Worm (Caenorhabditis elegans): ENCODE measurements around the gene dmd-6.

dmd-6 gene

ce11 chrIV:14576471-14576870, 39.9 kb upstream of the dmd-6 start (continued):
- peak; percentile 62 for TF ChIP-seq him-1 (tag; optimal IDR thresholded peaks at IDR 0.05)
- TF ChIP-seq nhr-27 (tag; optimal IDR thresholded peaks at IDR 0.05): no peak
- TF ChIP-seq F23B12.7 (tag; optimal IDR thresholded peaks at IDR 0.05; ENCODE audit: insufficient read depth): peak; percentile 89
- TF ChIP-seq attf-5 (GFP tag; optimal IDR thresholded peaks at IDR 0.05): no peak
- peak; percentile 17 for TF ChIP-seq F49E8.2 (tag; optimal IDR thresholded peaks at IDR 0.05; ENCODE audit: insufficient read depth)
- TF ChIP-seq snpc-3.4 (tag; optimal IDR thresholded peaks at IDR 0.05): peak; percentile 41
- peak in 1 of 2 experiments; percentile 20 for TF ChIP-seq let-607 (tag; optimal IDR thresholded peaks at IDR 0.05)
- TF ChIP-seq Y56A3A.18 (GFP tag; IDR thresholded peaks at IDR 0.05): peak; percentile 74; the same call in 1 of the 2 replicates
- peak; percentile 78 for TF ChIP-seq B0261.1 (tag; optimal IDR thresholded peaks at IDR 0.05)
- TF ChIP-seq ZK185.1 (tag; optimal IDR thresholded peaks at IDR 0.05; ENCODE audit: poor library complexity, severe bottlenecking): peak; percentile 36
- TF ChIP-seq rec-8 (tag; optimal IDR thresholded peaks at IDR 0.05): peak in 1 of 2 experiments; percentile 48
- peak; percentile 29 for TF ChIP-seq nhr-90 (tag; optimal IDR thresholded peaks at IDR 0.05)
- TF ChIP-seq attf-6 (GFP tag; IDR thresholded peaks at IDR 0.05): peak; percentile 98
- TF ChIP-seq nhr-120 (GFP tag; IDR thresholded peaks at IDR 0.05): no peak

- no peak for TF ChIP-seq nfya-2 (GFP tag; IDR thresholded peaks at IDR 0.05)
- TF ChIP-seq attf-6 (GFP tag; IDR thresholded peaks at IDR 0.05): peak; percentile 40; the same call in 1 of the 2 replicates
- no peak for TF ChIP-seq snpc-4 (GFP tag; optimal IDR thresholded peaks at IDR 0.05)
- peak in 1 of 4 experiments; percentile 52 for TF ChIP-seq snpc-4 (tag; optimal IDR thresholded peaks at IDR 0.05)
Measured at ce11 chrIV:14578650-14579193, 37.7 kb upstream of the dmd-6 start, which contains the start of gene Y57G11B.8. Gene Y57G11B.8 (minus strand): TSS chrIV:14578700.

ce11 chrIV:14580939-14581338, 35.5 kb upstream of the dmd-6 start, which contains the start of gene irld-18:
Gene irld-18 (minus strand): TSS chrIV:14581039.
- TF ChIP-seq rpc-1 (optimal IDR thresholded peaks at IDR 0.05) (no peak), rpc-1 (tag; optimal IDR thresholded peaks at IDR 0.05) (no peak), ekl-4 (GFP tag; IDR thresholded peaks at IDR 0.05) (no peak), ceh-100 (GFP tag; IDR thresholded peaks at IDR 0.05) (no peak), F49E8.2 (tag; optimal IDR thresholded peaks at IDR 0.05; ENCODE audit: insufficient read depth) (no peak), F10E7.11 (tag; optimal IDR thresholded peaks at IDR 0.05) (no peak)

- TF ChIP-seq attf-6 (GFP tag; IDR thresholded peaks at IDR 0.05) (peak; percentile 71), F23B12.7 (tag; optimal IDR thresholded peaks at IDR 0.05; ENCODE audit: insufficient read depth) (no peak), snpc-4 (GFP tag; optimal IDR thresholded peaks at IDR 0.05) (peak; percentile 64), snpc-4 (tag; optimal IDR thresholded peaks at IDR 0.05) (peak in 2 of 4 experiments; percentile 70 to 84), snpc-1.1 (tag; optimal IDR thresholded peaks at IDR 0.05; ENCODE audit: insufficient read depth) (peak; percentile 5)
Measured at ce11 chrIV:14586759-14587158, 29.6 kb upstream of the dmd-6 start.

ce11 chrIV:14587589-14587988, 28.8 kb upstream of the dmd-6 start:
- TF ChIP-seq B0019.2 (GFP tag; conservative IDR thresholded peaks at IDR 0.05) (no peak), tlf-1 (GFP tag; optimal IDR thresholded peaks at IDR 0.05) (no peak), C17E4.6 (GFP tag; IDR thresholded peaks at IDR 0.05) (no peak), F55B11.4 (tag; optimal IDR thresholded peaks at IDR 0.05; ENCODE audit: borderline replicate concordance, insufficient read depth) (no peak), K12H6.12 (tag; optimal IDR thresholded peaks at IDR 0.05) (no peak)

Data from whole organism, young adult.